Worm (Caenorhabditis elegans) whole organism, late embryonic: Measurements from ENCODE around the gene vit-6.

Source experiments
- C08G9.2 ChIP-seq: sonication (generic microtip); optimal IDR thresholded peaks from 2 replicates; lab custom pipeline; 2016; ENCODE audit warnings: mild to moderate bottlenecking, missing genetic modification characterization, moderate library complexity, missing compliant biosample characterization
- C38D4.7 ChIP-seq: fragments of 200-800 bp; sonication (Bioruptor generic); optimal IDR thresholded peaks from 2 replicates; lab custom pipeline; 2018; ENCODE audit warnings: mild to moderate bottlenecking, missing genetic modification characterization, moderate library complexity, missing compliant biosample characterization
- F13H6.1 ChIP-seq: sonication (generic microtip); optimal IDR thresholded peaks from 2 replicates; lab custom pipeline; 2016; ENCODE audit warnings: missing genetic modification characterization, missing compliant biosample characterization
- T23F11.4 ChIP-seq: fragments of 200-800 bp; sonication (Bioruptor generic); optimal IDR thresholded peaks from 2 replicates; lab custom pipeline; 2018; ENCODE audit warnings: mild to moderate bottlenecking, missing genetic modification characterization, missing compliant biosample characterization
- Y22D7AL.16 ChIP-seq: sonication (generic microtip); optimal IDR thresholded peaks from 2 replicates; lab custom pipeline; 2016; ENCODE audit warnings: missing genetic modification characterization, missing compliant biosample characterization
- ama-1 ChIP-seq: fragments of 150-350 bp; optimal IDR thresholded peaks from 2 replicates; lab custom pipeline; 2014
- ceh-2 ChIP-seq: sonication (generic microtip); optimal IDR thresholded peaks from 2 replicates; lab custom pipeline; 2016; ENCODE audit warnings: missing genotype, missing genetic modification characterization, missing compliant biosample characterization
- ceh-22 ChIP-seq: sonication (generic microtip); optimal IDR thresholded peaks from 2 replicates; lab custom pipeline; 2017; ENCODE audit warnings: missing biosample characterization, missing genetic modification characterization
- ceh-24 ChIP-seq: sonication (generic microtip); optimal IDR thresholded peaks from 2 replicates; lab custom pipeline; 2016; ENCODE audit warnings: mild to moderate bottlenecking, missing genetic modification characterization, missing compliant biosample characterization
- ceh-45 ChIP-seq: fragments of 200-800 bp; sonication (Bioruptor generic); IDR thresholded peaks from 2 replicates; pipeline ENCODE4 v1.3.6; 2022; ENCODE audit warnings: missing genetic modification reagents, missing genetic modification characterization, missing compliant biosample characterization
- ceh-9 ChIP-seq: sonication (generic microtip); optimal IDR thresholded peaks from 2 replicates; lab custom pipeline; 2016; ENCODE audit warnings: mild to moderate bottlenecking, missing genetic modification characterization, inconsistent platforms, missing compliant biosample characterization
- che-1 ChIP-seq: sonication (generic microtip); optimal IDR thresholded peaks from 2 replicates; lab custom pipeline; 2016; ENCODE audit warnings: mild to moderate bottlenecking, missing genetic modification characterization, missing compliant biosample characterization
- dve-1 ChIP-seq: sonication (generic microtip); optimal IDR thresholded peaks from 2 replicates; lab custom pipeline; 2017; ENCODE audit warnings: antibody characterized with exemption, mild to moderate bottlenecking, missing genetic modification characterization, missing compliant biosample characterization
- ets-4 ChIP-seq: sonication (generic microtip); optimal IDR thresholded peaks from 2 replicates; lab custom pipeline; 2016; ENCODE audit warnings: missing genetic modification characterization, missing compliant biosample characterization
- eyg-1 ChIP-seq: sonication (generic microtip); optimal IDR thresholded peaks from 2 replicates; lab custom pipeline; 2016; ENCODE audit warnings: missing genotype, missing genetic modification characterization, missing compliant biosample characterization
- fax-1 ChIP-seq: sonication (generic microtip); optimal IDR thresholded peaks from 2 replicates; lab custom pipeline; 2016; ENCODE audit warnings: missing genotype, missing genetic modification characterization, missing compliant biosample characterization
- fkh-6 ChIP-seq: sonication (generic microtip); optimal IDR thresholded peaks from 2 replicates; lab custom pipeline; 2016; ENCODE audit warnings: missing genetic modification characterization, missing compliant biosample characterization
- gmeb-2 ChIP-seq: sonication (generic microtip); optimal IDR thresholded peaks from 2 replicates; lab custom pipeline; 2016; ENCODE audit warnings: missing genetic modification characterization, inconsistent platforms, missing compliant biosample characterization
- hlh-13 ChIP-seq: fragments of 200-800 bp; sonication (Bioruptor generic); optimal IDR thresholded peaks from 2 replicates; lab custom pipeline; 2018; ENCODE audit warnings: mild to moderate bottlenecking, missing genetic modification characterization, missing compliant biosample characterization
- hlh-30 ChIP-seq: sonication (generic microtip); optimal IDR thresholded peaks from 2 replicates; lab custom pipeline; 2017; ENCODE audit warnings: antibody characterized with exemption, missing genetic modification characterization, missing compliant biosample characterization; ENCODE audit not compliant: insufficient read depth
- hlh-6 ChIP-seq: sonication (generic microtip); optimal IDR thresholded peaks from 2 replicates; lab custom pipeline; 2016; ENCODE audit warnings: missing genotype, missing genetic modification characterization, missing compliant biosample characterization
- lim-6 ChIP-seq: sonication (generic microtip); optimal IDR thresholded peaks from 2 replicates; lab custom pipeline; 2016; ENCODE audit warnings: missing genetic modification characterization, missing compliant biosample characterization
- madf-2 ChIP-seq: sonication (generic microtip); optimal IDR thresholded peaks from 2 replicates; lab custom pipeline; 2017; ENCODE audit warnings: missing genetic modification characterization, missing compliant biosample characterization
- nfya-1 ChIP-seq: sonication (generic microtip); optimal IDR thresholded peaks from 2 replicates; lab custom pipeline; 2017; ENCODE audit warnings: missing genetic modification characterization, mild to moderate bottlenecking, missing compliant biosample characterization, antibody characterized with exemption, moderate library complexity
- nhr-11 ChIP-seq: fragments of 150-350 bp; optimal IDR thresholded peaks from 2 replicates; lab custom pipeline; 2014; ENCODE audit warnings: missing biosample characterization, missing genetic modification characterization
- npax-4 ChIP-seq: sonication (generic microtip); optimal IDR thresholded peaks from 2 replicates; lab custom pipeline; 2016; ENCODE audit warnings: missing genetic modification characterization, missing compliant biosample characterization
- pax-1 ChIP-seq: fragments of 150-350 bp; optimal IDR thresholded peaks from 2 replicates; lab custom pipeline; 2014; ENCODE audit warnings: missing biosample characterization, missing genetic modification characterization
- pha-2 ChIP-seq: sonication (generic microtip); optimal IDR thresholded peaks from 2 replicates; lab custom pipeline; 2017; ENCODE audit warnings: mild to moderate bottlenecking, missing genetic modification characterization, missing compliant biosample characterization
- pha-4 ChIP-seq: fragments of 150-350 bp; optimal IDR thresholded peaks from 2 replicates; lab custom pipeline; 2018; ENCODE audit warnings: missing biosample characterization, missing genetic modification reagents, missing genetic modification characterization
- ref-2 ChIP-seq: sonication (generic microtip); optimal IDR thresholded peaks from 2 replicates; lab custom pipeline; 2016; ENCODE audit warnings: missing genetic modification characterization, missing compliant biosample characterization
- rnt-1 ChIP-seq: sonication (generic microtip); optimal IDR thresholded peaks from 2 replicates; lab custom pipeline; 2016; ENCODE audit warnings: missing genetic modification characterization, missing compliant biosample characterization
- sdc-2 ChIP-seq: sonication (generic microtip); optimal IDR thresholded peaks from 2 replicates; lab custom pipeline; 2016; ENCODE audit warnings: missing genotype, missing genetic modification characterization, missing compliant biosample characterization
- sox-4 ChIP-seq: sonication (generic microtip); optimal IDR thresholded peaks from 2 replicates; lab custom pipeline; 2017; ENCODE audit warnings: mild to moderate bottlenecking, missing genetic modification characterization, inconsistent platforms, missing compliant biosample characterization
- syd-9 ChIP-seq: sonication (generic microtip); optimal IDR thresholded peaks from 2 replicates; lab custom pipeline; 2016; ENCODE audit warnings: mild to moderate bottlenecking, missing genetic modification characterization, moderate library complexity, missing compliant biosample characterization
- ttx-3 ChIP-seq: sonication (generic microtip); optimal IDR thresholded peaks from 2 replicates; lab custom pipeline; 2016; ENCODE audit warnings: missing genetic modification reagents, missing genetic modification characterization, missing compliant biosample characterization
- unc-3 ChIP-seq, 2 experiments: fragments of 200-800 bp in 1 of 2; sonication (Bioruptor generic) in 1 of 2; sonication (generic microtip) in 1 of 2; conservative IDR thresholded peaks in 1 of 2; optimal IDR thresholded peaks in 1 of 2; 2 replicates each; pipeline versions ENCODE4 v1.3.6 to Lab custom; 2016 to 2022; ENCODE audit warnings: missing compliant biosample characterization in 2 of 2, missing genetic modification characterization in 2 of 2, missing genetic modification reagents in 1 of 2
- unc-42 ChIP-seq: sonication (generic microtip); optimal IDR thresholded peaks from 2 replicates; lab custom pipeline; 2016; ENCODE audit warnings: missing genotype, missing genetic modification characterization, missing compliant biosample characterization
- unc-55 ChIP-seq: sonication (generic microtip); optimal IDR thresholded peaks from 2 replicates; lab custom pipeline; 2017; ENCODE audit warnings: missing biosample characterization, missing genetic modification reagents, missing genetic modification characterization
- unc-86 ChIP-seq: sonication (generic microtip); optimal IDR thresholded peaks from 2 replicates; lab custom pipeline; 2016; ENCODE audit warnings: missing genetic modification characterization, missing compliant biosample characterization
- zip-5 ChIP-seq: sonication (generic microtip); optimal IDR thresholded peaks from 2 replicates; lab custom pipeline; 2016; ENCODE audit warnings: missing genetic modification characterization, missing compliant biosample characterization

Gene vit-6

DNA sequence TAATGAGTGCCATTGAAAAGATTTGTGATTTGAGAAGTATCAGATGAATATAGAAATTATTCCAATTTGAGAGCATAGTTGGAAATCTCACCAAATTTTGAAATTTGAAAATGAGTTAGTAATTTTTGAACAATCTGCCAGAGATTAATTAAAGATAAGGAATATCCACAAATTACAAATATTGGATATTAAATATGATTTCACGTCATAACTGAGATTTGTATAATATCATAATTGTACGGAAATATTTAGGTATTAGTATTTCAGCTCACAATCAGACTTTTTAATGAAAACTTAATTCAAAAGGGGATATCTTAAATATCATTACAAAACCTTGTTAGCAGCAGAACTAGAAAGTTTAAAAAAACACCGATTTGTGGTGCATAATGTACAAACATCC, 1.1 kb upstream of the vit-6 start, which contains the start of gene K07H8.7:
Gene K07H8.7 (minus strand): TSS at position 101 of the 400 bp plus-strand sequence.
- TF ChIP-seq sox-4 (no peak), unc-42 (no peak), lim-6 (tag; lab: Kevin White, UChicago) (no peak), syd-9 (no peak), C38D4.7 (GFP tag; lab: Kevin White, UChicago) (no peak), pha-4 (tag; lab: Kevin White, UChicago) (no peak), che-1 (tag; lab: Kevin White, UChicago) (no peak), hlh-13 (GFP tag; lab: Kevin White, UChicago) (no peak), ets-4 (tag; lab: Kevin White, UChicago) (no peak), ama-1 (lab: Kevin White, UChicago) (no peak), ceh-24 (tag; lab: Kevin White, UChicago) (no peak), npax-4 (no peak), ceh-22 (no peak), C08G9.2 (tag; lab: Kevin White, UChicago) (no peak), eyg-1 (no peak), unc-55 (GFP tag; lab: Kevin White, UChicago) (no peak), zip-5 (no peak), madf-2 (no peak), dve-1 (tag; lab: Kevin White, UChicago) (no peak), pax-1 (tag; lab: Kevin White, UChicago) (no peak)
- TF ChIP-seq, all 69 proteins: peak for 0

DNA sequence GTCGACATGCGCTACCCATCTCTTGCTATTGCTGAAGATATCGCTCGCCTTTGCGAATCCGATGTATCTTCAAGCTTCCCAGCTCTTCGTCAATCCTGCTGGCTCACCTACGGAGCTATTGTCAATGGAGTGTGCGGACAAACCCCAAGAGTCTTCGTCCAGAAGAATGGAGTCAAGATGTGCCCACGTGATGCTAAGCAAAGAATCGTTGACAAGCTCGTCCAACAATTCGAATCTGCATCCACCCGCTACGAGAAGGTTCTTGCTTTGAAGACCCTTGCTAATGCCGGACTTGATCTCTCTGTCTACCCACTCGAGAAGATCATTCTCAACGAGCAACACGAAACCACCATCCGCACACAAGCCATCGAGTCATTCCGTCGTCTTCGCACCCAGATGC, 1.7 kb downstream of the vit-6 start:
- TF ChIP-seq nfya-1 (tag; lab: Kevin White, UChicago) (no peak), T23F11.4 (GFP tag; lab: Kevin White, UChicago) (no peak), npax-4 (no peak), lim-6 (tag; lab: Kevin White, UChicago) (no peak), unc-86 (tag; lab: Kevin White, UChicago) (no peak), F13H6.1 (tag; lab: Kevin White, UChicago) (no peak), sdc-2 (no peak), fkh-6 (tag; lab: Kevin White, UChicago) (no peak), ceh-45 (GFP tag; lab: Robert Waterston, UW) (no peak), C08G9.2 (tag; lab: Kevin White, UChicago) (no peak), hlh-6 (tag; lab: Kevin White, UChicago) (no peak), ttx-3 (no peak), eyg-1 (no peak), ceh-24 (tag; lab: Kevin White, UChicago) (no peak), madf-2 (no peak)

DNA sequence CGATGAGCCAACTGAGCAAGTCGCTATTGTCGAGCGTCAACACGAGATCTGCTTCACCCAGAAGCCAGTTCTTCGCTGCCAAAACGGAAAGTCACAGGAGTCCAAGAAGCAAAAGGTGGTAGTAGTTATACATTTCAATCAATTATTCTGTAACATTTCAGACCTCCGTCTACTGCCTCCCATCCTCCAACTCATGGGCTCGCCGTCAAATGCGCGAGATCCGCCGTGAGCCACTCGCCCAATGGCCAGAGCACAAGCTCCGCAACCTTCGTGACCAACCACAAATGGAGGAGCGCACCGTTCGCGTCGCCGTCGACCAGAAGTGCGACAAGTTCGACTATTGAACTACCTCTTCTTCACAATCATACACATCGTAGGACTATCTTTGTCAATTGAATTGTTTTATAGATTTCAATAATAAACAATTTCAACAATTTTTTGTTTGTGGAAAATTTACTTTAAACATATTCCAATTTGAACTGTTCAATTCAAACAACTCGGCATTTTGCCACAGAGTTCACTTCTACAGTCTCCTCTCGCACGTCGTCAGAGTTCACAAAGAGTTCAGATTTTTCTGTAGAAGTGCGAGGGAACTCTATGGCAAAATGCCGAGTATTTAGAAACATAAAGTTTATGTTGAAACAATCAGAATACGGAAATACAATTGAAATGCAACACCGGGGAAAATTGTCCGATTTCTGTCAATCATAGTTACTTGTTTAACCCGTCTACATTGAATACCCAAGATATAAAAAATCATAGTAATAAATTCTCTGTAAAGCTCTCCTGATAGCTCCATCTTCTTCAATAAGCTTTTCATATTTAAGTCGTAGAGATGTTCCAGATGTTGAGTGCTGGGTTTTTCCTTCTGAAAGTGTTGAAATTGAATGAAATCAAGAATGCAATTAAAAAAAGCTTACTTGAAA, 5.3 kb downstream of the vit-6 start:
- TF ChIP-seq gmeb-2 (tag; lab: Kevin White, UChicago) (no peak), pha-2 (tag; lab: Kevin White, UChicago) (no peak), unc-3 (GFP tag; conservative IDR thresholded peaks at IDR 0.05; lab: Robert Waterston, UW) (no peak), unc-3 (tag; optimal IDR thresholded peaks at IDR 0.05; lab: Kevin White, UChicago) (no peak), T23F11.4 (GFP tag; lab: Kevin White, UChicago) (no peak), che-1 (tag; lab: Kevin White, UChicago) (no peak), rnt-1 (no peak), nhr-11 (tag; lab: Kevin White, UChicago) (no peak), fax-1 (tag; lab: Kevin White, UChicago) (no peak), ceh-2 (tag; lab: Kevin White, UChicago) (no peak), Y22D7AL.16 (tag; lab: Kevin White, UChicago) (no peak), sdc-2 (no peak), hlh-30 (tag; lab: Kevin White, UChicago) (no peak), hlh-6 (tag; lab: Kevin White, UChicago) (no peak), ref-2 (no peak), ceh-9 (no peak), nfya-1 (tag; lab: Kevin White, UChicago) (no peak)
- TF ChIP-seq, all 69 proteins: peak for 0
